Fruit fly (Drosophila melanogaster): ENCODE results near the gene Cp15.

The Cp15 gene

dm6 chr3L:8689675-8690074 lies 38.6 kb upstream of the Cp15 start (continued):
- TF ChIP-seq CG15011 (GFP tag; optimal IDR thresholded peaks at IDR 0.05) (peak; percentile 46), stwl (tag; optimal IDR thresholded peaks at IDR 0.05) (no peak), Lpt (GFP tag; optimal IDR thresholded peaks at IDR 0.05) (no peak), CG4360 (GFP tag; IDR thresholded peaks at IDR 0.05) (no peak), NfI (GFP tag; optimal IDR thresholded peaks at IDR 0.05) (peak; percentile 27), abd-A (tag; optimal IDR thresholded peaks at IDR 0.05) (no peak), CG9609 (GFP tag; optimal IDR thresholded peaks at IDR 0.05) (no peak), B-H1 (GFP tag; IDR thresholded peaks at IDR 0.05) (no peak), gce (GFP tag; IDR thresholded peaks at IDR 0.05) (no peak), HLH54F (GFP tag; optimal IDR thresholded peaks at IDR 0.05) (no peak), hth (optimal IDR thresholded peaks at IDR 0.05) (no peak), CG9932 (GFP tag; IDR thresholded peaks at IDR 0.05) (peak; percentile 47), crol (GFP tag; IDR thresholded peaks at IDR 0.05) (no peak), CG6683 (GFP tag; optimal IDR thresholded peaks at IDR 0.05) (peak; percentile 46), so (GFP tag; IDR thresholded peaks at IDR 0.05) (0 out of 3 replicates have a peak, but pooled peaks have one; percentile 32), CG12104 (GFP tag; optimal IDR thresholded peaks at IDR 0.05) (no peak), Fer2 (tag; optimal IDR thresholded peaks at IDR 0.05) (no peak), CG2120 (GFP tag; optimal IDR thresholded peaks at IDR 0.05) (peak; percentile 44), GATAe (GFP tag; conservative IDR thresholded peaks at IDR 0.05) (no peak), chm (GFP tag; IDR thresholded peaks at IDR 0.05) (no peak), Lhr (GFP tag; optimal IDR thresholded peaks at IDR 0.05) (no peak), CG3163 (GFP tag; optimal IDR thresholded peaks at IDR 0.05) (no peak), Aef1 (GFP tag; IDR thresholded peaks at IDR 0.05) (no peak), Hey (tag; optimal IDR thresholded peaks at IDR 0.05) (peak; percentile 23), CG10267 (tag; optimal IDR thresholded peaks at IDR 0.05) (no peak), MTF-1 (GFP tag; optimal IDR thresholded peaks at IDR 0.05; ENCODE audit: borderline replicate concordance) (peak; percentile 61), CG4854 (GFP tag; optimal IDR thresholded peaks at IDR 0.05) (no peak), Dip3 (GFP tag; optimal IDR thresholded peaks at IDR 0.05) (no peak), CG14667 (GFP tag; IDR thresholded peaks at IDR 0.05) (no peak), CG5180 (GFP tag; optimal IDR thresholded peaks at IDR 0.05) (no peak), unc-4 (GFP tag; IDR thresholded peaks at IDR 0.05; ENCODE audit: partially characterized antibody) (no peak), ci (GFP tag; IDR thresholded peaks at IDR 0.05) (no peak), Sox100B (GFP tag; optimal IDR thresholded peaks at IDR 0.05) (no peak), Ssrp (tag; optimal IDR thresholded peaks at IDR 0.05) (no peak), peb (GFP tag; IDR thresholded peaks at IDR 0.05) (no peak), Doc3 (GFP tag; IDR thresholded peaks at IDR 0.05; ENCODE audit: partially characterized antibody) (no peak), br (optimal IDR thresholded peaks at IDR 0.05) (no peak), CG7556 (GFP tag; optimal IDR thresholded peaks at IDR 0.05) (peak; percentile 31), gfzf (GFP tag; optimal IDR thresholded peaks at IDR 0.05) (no peak), cas (GFP tag; IDR thresholded peaks at IDR 0.05) (no peak), Oaz (GFP tag; IDR thresholded peaks at IDR 0.05) (no peak), cad (GFP tag; optimal IDR thresholded peaks at IDR 0.05) (no peak), Hr78 (GFP tag; optimal IDR thresholded peaks at IDR 0.05) (no peak), caup (GFP tag; optimal IDR thresholded peaks at IDR 0.05; ENCODE audit: severe bottlenecking) (peak; percentile 76), wor (GFP tag; IDR thresholded peaks at IDR 0.05) (no peak), HmgZ (tag; optimal IDR thresholded peaks at IDR 0.05) (peak; percentile 12), CG32772 (GFP tag; IDR thresholded peaks at IDR 0.05) (no peak), BtbVII (GFP tag; optimal IDR thresholded peaks at IDR 0.05) (peak; percentile 76), bigmax (GFP tag; optimal IDR thresholded peaks at IDR 0.05) (no peak), Ptx1 (GFP tag; IDR thresholded peaks at IDR 0.05) (no peak), trem (tag; optimal IDR thresholded peaks at IDR 0.05) (no peak), CG31388 (GFP tag; optimal IDR thresholded peaks at IDR 0.05) (no peak)

All from whole organism, embryonic.